Worm (Caenorhabditis elegans): Measurements from ENCODE around the gene cutc-1.

DNA sequence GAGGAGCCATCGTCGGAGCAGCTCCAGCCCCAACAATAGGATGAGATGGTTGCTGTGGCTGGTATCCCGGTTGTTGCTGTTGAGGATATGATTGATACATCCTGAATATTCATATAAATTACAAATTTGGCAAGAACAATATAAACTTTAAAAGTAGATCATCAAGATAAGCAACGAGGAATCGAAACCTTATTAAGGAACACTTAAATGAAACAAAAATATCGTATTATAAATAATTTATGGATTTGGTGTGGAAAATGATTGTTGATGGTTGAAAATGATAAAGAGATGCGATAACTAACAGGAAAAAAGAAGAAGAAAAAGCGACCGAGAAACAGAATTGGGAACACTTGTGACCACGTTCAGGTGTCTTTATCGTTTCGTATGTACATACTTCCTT, 35.9 kb upstream of the cutc-1 start, which contains the start of gene pqn-96:
- TF ChIP-seq nhr-25 (tag; optimal IDR thresholded peaks at IDR 0.05; ENCODE audit: borderline replicate concordance, insufficient read depth): no peak
- no peak for TF ChIP-seq mdl-1 (tag; optimal IDR thresholded peaks at IDR 0.05)

All from whole organism, L4 larva.